Fruit fly (Drosophila melanogaster) whole organism, embryonic: Measurements from ENCODE around the gene Sfp70A4.

Source experiments
- BEAF-32 ChIP-seq: fragments of 200-800 bp; sonication (Bioruptor generic); optimal IDR thresholded peaks from 3 replicates; lab custom pipeline; 2017; ENCODE audit warnings: missing biosample characterization, missing genetic modification characterization, mild to moderate bottlenecking, moderate library complexity, missing genetic modification reagents
- CG8478 ChIP-seq: fragments of >200 bp; optimal IDR thresholded peaks from 2 replicates; lab custom pipeline; 2018
- Deaf1 ChIP-seq: fragments of 200-800 bp; optimal IDR thresholded peaks from 3 replicates; lab custom pipeline; 2019; ENCODE audit warnings: missing biosample characterization, mild to moderate bottlenecking, missing genetic modification characterization, moderate library complexity
- kni ChIP-seq: fragments of 200-800 bp; sonication (Bioruptor generic); optimal IDR thresholded peaks from 3 replicates; lab custom pipeline; 2017; ENCODE audit warnings: mild to moderate bottlenecking, missing biosample characterization, missing genetic modification reagents, missing genetic modification characterization
- sd ChIP-seq: fragments of 200-800 bp; sonication (Bioruptor generic); optimal IDR thresholded peaks from 3 replicates; lab custom pipeline; 2018; ENCODE audit warnings: missing biosample characterization, mild to moderate bottlenecking, missing genetic modification characterization, moderate library complexity
- shn ChIP-seq: fragments of 200-800 bp; sonication (Bioruptor generic); optimal IDR thresholded peaks from 3 replicates; lab custom pipeline; 2016; ENCODE audit warnings: missing biosample characterization, missing genetic modification characterization
- twi ChIP-seq: fragments of 200-800 bp; optimal IDR thresholded peaks from 2 replicates; lab custom pipeline; 2019; ENCODE audit warnings: missing biosample characterization, mild to moderate bottlenecking, missing genetic modification characterization, moderate library complexity

- TF ChIP-seq Deaf1 (tag; lab: Kevin White, UChicago) (no peak), sd (no peak), kni (GFP tag; lab: Kevin White, UChicago) (no peak), shn (GFP tag; lab: Kevin White, UChicago) (no peak), CG8478 (lab: Kevin White, UChicago) (no peak), BEAF-32 (GFP tag; lab: Kevin White, UChicago) (no peak), twi (tag; lab: Kevin White, UChicago) (no peak)
These were observed 32.9 kb downstream of the Sfp70A4 start for dm6 chr3L:13263801-13264200.
